Worm (Caenorhabditis elegans) whole organism, L3 larva: ENCODE results near the gene hadb-1.

Experiments used
- egl-27 ChIP-seq: sonication (generic microtip); optimal IDR thresholded peaks from 4 replicates; lab custom pipeline; 2017; ENCODE audit warnings: missing biosample characterization, missing genetic modification reagents, missing genetic modification characterization
- lin-15B ChIP-seq: fragments of 150-350 bp; optimal IDR thresholded peaks from 2 replicates; lab custom pipeline; 2014; ENCODE audit warnings: missing biosample characterization, missing genetic modification characterization

- TF ChIP-seq egl-27 (tag; lab: Kevin White, UChicago), result no peak
- no peak for TF ChIP-seq lin-15B (tag; lab: Kevin White, UChicago)
These were observed 31.5 kb upstream of the hadb-1 start, which contains the start of gene hipr-1 for ce11 chrIII:8719769-8720252.
